Worm (Caenorhabditis elegans) whole organism, L1 larva: ENCODE measurements around the gene ssu-1.

Experiments
- C04F5.9 ChIP-seq: sonication (generic microtip); optimal IDR thresholded peaks from 2 replicates; lab custom pipeline; 2016; ENCODE audit warnings: missing genetic modification characterization, missing compliant biosample characterization
- aha-1 ChIP-seq: fragments of 150-350 bp; optimal IDR thresholded peaks from 2 replicates; lab custom pipeline; 2014; ENCODE audit warnings: missing biosample characterization, missing genetic modification characterization
- ceh-88 ChIP-seq: fragments of 200-800 bp; sonication (Bioruptor generic); IDR thresholded peaks from 2 replicates; pipeline ENCODE4 v1.3.6; 2022; ENCODE audit warnings: missing genetic modification characterization, missing compliant biosample characterization
- ceh-90 ChIP-seq: sonication (generic microtip); optimal IDR thresholded peaks from 2 replicates; lab custom pipeline; 2016; ENCODE audit warnings: missing genetic modification characterization, missing compliant biosample characterization
- dpl-1 ChIP-seq, 3 experiments: fragments of 150-350 bp in 2 of 3; sonication (generic microtip) in 1 of 3; optimal IDR thresholded peaks; 2 replicates each; lab custom pipeline; 2014 to 2017; ENCODE audit warnings: missing biosample characterization in 3 of 3, missing genetic modification characterization in 3 of 3, missing genetic modification reagents in 3 of 3
- dsc-1 ChIP-seq: sonication (generic microtip); optimal IDR thresholded peaks from 2 replicates; lab custom pipeline; 2016; ENCODE audit warnings: mild to moderate bottlenecking, missing genetic modification characterization, missing compliant biosample characterization
- efl-1 ChIP-seq, 4 experiments: fragments of 150-350 bp; optimal IDR thresholded peaks in 3 of 4; peaks in 1 of 4; 1 replicate in 1 of 4; 2 replicates in 3 of 4; lab custom pipeline; 2014; ENCODE audit warnings: missing biosample characterization in 2 of 4, missing genetic modification characterization in 2 of 4, missing genetic modification reagents in 2 of 4
- ets-5 ChIP-seq: fragments of 200-800 bp; sonication (Bioruptor generic); IDR thresholded peaks from 2 replicates; pipeline ENCODE4 v1.3.6; 2022; ENCODE audit warnings: missing genetic modification characterization, missing compliant biosample characterization
- fkh-10 ChIP-seq: sonication (generic microtip); optimal IDR thresholded peaks from 2 replicates; lab custom pipeline; 2017; ENCODE audit warnings: missing biosample characterization, missing genetic modification reagents, missing genetic modification characterization
- fkh-8 ChIP-seq: sonication (generic microtip); optimal IDR thresholded peaks from 2 replicates; lab custom pipeline; 2016; ENCODE audit warnings: mild to moderate bottlenecking, missing genetic modification characterization, missing compliant biosample characterization
- fos-1 ChIP-seq: fragments of 150-350 bp; optimal IDR thresholded peaks from 2 replicates; lab custom pipeline; 2014; ENCODE audit warnings: missing biosample characterization, missing genetic modification characterization
- hlh-17 ChIP-seq: fragments of 200-800 bp; sonication (Bioruptor generic); optimal IDR thresholded peaks from 2 replicates; lab custom pipeline; 2018; ENCODE audit warnings: missing genetic modification characterization, mild to moderate bottlenecking, missing compliant biosample characterization, moderate library complexity, borderline replicate concordance
- jun-1 ChIP-seq: fragments of 150-350 bp; optimal IDR thresholded peaks from 2 replicates; lab custom pipeline; 2014; ENCODE audit warnings: missing biosample characterization, missing genetic modification reagents, missing genetic modification characterization
- lin-13 ChIP-seq: fragments of 150-350 bp; optimal IDR thresholded peaks from 2 replicates; lab custom pipeline; 2014; ENCODE audit warnings: missing biosample characterization, missing genetic modification reagents, missing genetic modification characterization
- lin-35 ChIP-seq, 2 experiments: fragments of 150-350 bp; optimal IDR thresholded peaks; 2 replicates each; lab custom pipeline; 2014; ENCODE audit warnings: missing biosample characterization in 2 of 2, missing genetic modification characterization in 2 of 2, missing genetic modification reagents in 2 of 2
- lin-39 ChIP-seq: fragments of 150-350 bp; optimal IDR thresholded peaks from 2 replicates; lab custom pipeline; 2014; ENCODE audit warnings: missing biosample characterization, missing genetic modification reagents, missing genetic modification characterization
- lir-3 ChIP-seq: sonication (generic microtip); optimal IDR thresholded peaks from 2 replicates; lab custom pipeline; 2016; ENCODE audit warnings: mild to moderate bottlenecking, missing genetic modification characterization, moderate library complexity, missing compliant biosample characterization; ENCODE audit not compliant: poor library complexity
- mdl-1 ChIP-seq, 2 experiments: fragments of 150-350 bp; optimal IDR thresholded peaks; 2 replicates each; lab custom pipeline; 2014 to 2017; ENCODE audit warnings: missing biosample characterization in 2 of 2, missing genetic modification characterization in 2 of 2, inconsistent platforms in 1 of 2
- mef-2 ChIP-seq: fragments of 150-350 bp; optimal IDR thresholded peaks from 2 replicates; lab custom pipeline; 2014; ENCODE audit warnings: missing biosample characterization, missing genetic modification characterization
- mep-1 ChIP-seq: fragments of 150-350 bp; optimal IDR thresholded peaks from 2 replicates; lab custom pipeline; 2014; ENCODE audit warnings: missing biosample characterization, missing genetic modification characterization
- nhr-12 ChIP-seq: sonication (generic microtip); optimal IDR thresholded peaks from 2 replicates; lab custom pipeline; 2017; ENCODE audit warnings: missing biosample characterization, missing genetic modification characterization
- nhr-19 ChIP-seq: fragments of 200-800 bp; sonication (Bioruptor generic); conservative IDR thresholded peaks from 2 replicates; pipeline ENCODE4 v1.3.6; 2022; ENCODE audit warnings: missing genetic modification characterization, missing compliant biosample characterization
- nhr-20 ChIP-seq: sonication (generic microtip); optimal IDR thresholded peaks from 2 replicates; lab custom pipeline; 2016; ENCODE audit warnings: mild to moderate bottlenecking, missing genetic modification characterization, missing compliant biosample characterization
- nhr-28 ChIP-seq: fragments of 150-350 bp; optimal IDR thresholded peaks from 2 replicates; lab custom pipeline; 2014; ENCODE audit warnings: missing biosample characterization, missing genetic modification characterization
- nhr-47 ChIP-seq: sonication (generic microtip); optimal IDR thresholded peaks from 2 replicates; lab custom pipeline; 2016; ENCODE audit warnings: mild to moderate bottlenecking, missing genetic modification characterization, moderate library complexity, missing compliant biosample characterization
- nhr-76 ChIP-seq: sonication (generic microtip); optimal IDR thresholded peaks from 2 replicates; lab custom pipeline; 2017; ENCODE audit warnings: missing biosample characterization, missing genetic modification characterization
- nhr-77 ChIP-seq: fragments of 150-350 bp; optimal IDR thresholded peaks from 2 replicates; lab custom pipeline; 2014; ENCODE audit warnings: missing biosample characterization, missing genetic modification characterization
- nhr-85 ChIP-seq: sonication (generic microtip); peaks from one replicate; lab custom pipeline; 2016; ENCODE audit warnings: missing genetic modification characterization, inconsistent platforms, missing compliant biosample characterization
- pag-3 ChIP-seq: sonication (generic microtip); optimal IDR thresholded peaks from 2 replicates; lab custom pipeline; 2017; ENCODE audit warnings: missing genetic modification characterization, mild to moderate bottlenecking, missing compliant biosample characterization, antibody characterized with exemption, borderline replicate concordance; ENCODE audit not compliant: insufficient read depth
- pax-3 ChIP-seq: fragments of 200-800 bp; sonication (Bioruptor generic); optimal IDR thresholded peaks from 2 replicates; lab custom pipeline; 2018; ENCODE audit warnings: mild to moderate bottlenecking, missing genetic modification characterization, moderate library complexity, missing compliant biosample characterization
- skn-1 ChIP-seq: fragments of 150-350 bp; optimal IDR thresholded peaks from 2 replicates; lab custom pipeline; 2014; ENCODE audit warnings: missing biosample characterization, missing genetic modification characterization
- snpc-4 ChIP-seq: fragments of 150-350 bp; optimal IDR thresholded peaks from 2 replicates; lab custom pipeline; 2014; ENCODE audit warnings: missing biosample characterization, missing genetic modification characterization
- snu-23 ChIP-seq: sonication (generic microtip); optimal IDR thresholded peaks from 2 replicates; lab custom pipeline; 2016; ENCODE audit warnings: missing genetic modification characterization, missing compliant biosample characterization
- sox-4 ChIP-seq: sonication (generic microtip); optimal IDR thresholded peaks from 2 replicates; lab custom pipeline; 2016; ENCODE audit warnings: missing genetic modification characterization, missing compliant biosample characterization
- sptf-1 ChIP-seq: fragments of 150-350 bp; optimal IDR thresholded peaks from 2 replicates; lab custom pipeline; 2014; ENCODE audit warnings: missing biosample characterization, missing genetic modification characterization
- sup-37 ChIP-seq: fragments of 200-800 bp; sonication (Bioruptor generic); optimal IDR thresholded peaks from 2 replicates; lab custom pipeline; 2018; ENCODE audit warnings: mild to moderate bottlenecking, missing genetic modification characterization, missing compliant biosample characterization
- unc-30 ChIP-seq: sonication (generic microtip); optimal IDR thresholded peaks from 2 replicates; lab custom pipeline; 2017; ENCODE audit warnings: missing biosample characterization, missing genetic modification characterization
- vab-15 ChIP-seq: sonication (generic microtip); optimal IDR thresholded peaks from 2 replicates; lab custom pipeline; 2017; ENCODE audit warnings: missing genotype, mild to moderate bottlenecking, missing genetic modification characterization, missing compliant biosample characterization
- zip-4 ChIP-seq: fragments of 200-800 bp; sonication (Bioruptor generic); optimal IDR thresholded peaks from 2 replicates; lab custom pipeline; 2018; ENCODE audit warnings: mild to moderate bottlenecking, missing genetic modification characterization, moderate library complexity, missing compliant biosample characterization
- ztf-11 ChIP-seq, 2 experiments: sonication (generic microtip); optimal IDR thresholded peaks; 2 replicates each; lab custom pipeline; 2016 to 2017; ENCODE audit warnings: missing genetic modification characterization in 2 of 2, missing biosample characterization in 1 of 2, missing compliant biosample characterization in 1 of 2

Gene ssu-1

DNA sequence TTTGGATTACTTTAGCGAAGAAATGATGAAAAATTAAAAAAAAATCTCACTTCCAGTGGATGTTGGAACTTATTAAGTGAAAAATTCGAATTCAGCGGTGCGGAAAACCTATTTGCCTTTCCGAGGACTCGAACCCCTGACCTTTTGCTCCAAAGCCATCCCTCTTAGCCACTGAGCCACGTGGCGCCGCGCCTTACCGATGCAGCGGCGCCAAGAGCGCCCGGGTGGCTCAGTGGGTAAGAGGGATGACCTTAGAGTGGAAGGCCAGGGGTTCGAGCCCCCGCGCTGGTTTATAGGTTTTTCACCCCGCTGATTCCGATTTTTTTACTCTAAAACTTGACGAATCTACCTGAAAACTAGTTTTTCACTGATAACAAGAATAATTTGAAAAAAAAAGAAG is 5.5 kb downstream of the ssu-1 start:
- TF ChIP-seq nhr-77 (tag; lab: Kevin White, UChicago) (no peak), nhr-76 (no peak), ceh-90 (tag; lab: Kevin White, UChicago) (no peak), nhr-85 (no peak), nhr-12 (tag; lab: Kevin White, UChicago) (no peak), pag-3 (no peak), nhr-20 (tag; lab: Kevin White, UChicago) (no peak), fos-1 (no peak), skn-1 (tag; lab: Kevin White, UChicago) (no peak), aha-1 (tag; lab: Kevin White, UChicago) (no peak), lin-13 (no peak), sup-37 (no peak), snu-23 (no peak), mdl-1 (tag; optimal IDR thresholded peaks at IDR 0.05; lab: Kevin White, UChicago) (no peak), ztf-11 (tag; optimal IDR thresholded peaks at IDR 0.05; lab: Kevin White, UChicago) (no peak), C04F5.9 (tag; lab: Kevin White, UChicago) (no peak), dpl-1 (GFP tag; optimal IDR thresholded peaks at IDR 0.05; lab: Kevin White, UChicago) (no peak)
- TF ChIP-seq, all 84 proteins: peak for 0

DNA sequence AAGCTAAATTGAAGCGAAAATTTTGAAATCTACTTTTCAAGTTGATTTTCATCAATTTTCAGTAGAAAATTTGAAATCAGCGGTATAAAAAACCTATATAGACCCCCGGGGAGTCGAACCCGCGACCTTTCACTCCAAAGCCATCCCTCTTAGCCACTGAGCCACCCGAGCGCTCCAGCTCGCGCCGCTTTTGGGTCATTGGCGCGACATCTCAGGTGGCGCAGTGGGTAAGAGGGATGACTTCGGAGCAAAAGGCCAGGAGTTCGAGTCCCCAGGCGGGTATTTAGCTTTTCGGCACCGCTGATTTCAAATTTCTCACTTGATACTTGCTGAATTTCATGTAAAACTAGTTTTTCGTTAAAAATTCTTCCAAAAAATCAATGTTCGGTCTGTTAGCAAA is 6.4 kb downstream of the ssu-1 start:
- no peak for TF ChIP-seq nhr-76
- TF ChIP-seq ceh-88, result no peak

ce11 chrV:20125137-20125536 is 7.9 kb downstream of the ssu-1 start:
- TF ChIP-seq mep-1 (tag; lab: Kevin White, UChicago) (no peak), hlh-17 (GFP tag; lab: Kevin White, UChicago) (no peak), nhr-77 (tag; lab: Kevin White, UChicago) (no peak), mef-2 (tag; lab: Kevin White, UChicago) (no peak), sptf-1 (tag; lab: Kevin White, UChicago) (no peak), nhr-28 (tag; lab: Kevin White, UChicago) (no peak), C04F5.9 (tag; lab: Kevin White, UChicago) (no peak), lin-39 (no peak)

- TF ChIP-seq efl-1 (optimal IDR thresholded peaks at IDR 0.05; lab: Kevin White, UChicago) (no peak), efl-1 (GFP tag; optimal IDR thresholded peaks at IDR 0.05 in 1 of 2; lab: Kevin White, UChicago) (no peak), fkh-10 (GFP tag; lab: Kevin White, UChicago) (no peak), nhr-47 (no peak), fkh-8 (no peak), sox-4 (tag; lab: Kevin White, UChicago) (no peak), skn-1 (tag; lab: Kevin White, UChicago) (no peak)
Observed at ce11 chrV:20124393-20124792, 8.7 kb downstream of the ssu-1 start.

ce11 chrV:20123616-20124015 is 9.4 kb downstream of the ssu-1 start:
- no peak for TF ChIP-seq aha-1 (tag; lab: Kevin White, UChicago)
- no peak for TF ChIP-seq efl-1 (optimal IDR thresholded peaks at IDR 0.05; lab: Kevin White, UChicago)
- no peak for TF ChIP-seq efl-1 (GFP tag; optimal IDR thresholded peaks at IDR 0.05 in 1 of 2; lab: Kevin White, UChicago)
- TF ChIP-seq nhr-19 (GFP tag; lab: Robert Waterston, UW), result no peak
- TF ChIP-seq jun-1 (tag; lab: Kevin White, UChicago), result no peak
- no peak for TF ChIP-seq unc-30 (tag; lab: Kevin White, UChicago)
- TF ChIP-seq ets-5 (GFP tag; lab: Robert Waterston, UW), result no peak
- no peak for TF ChIP-seq dsc-1 (tag; lab: Kevin White, UChicago)
- no peak for TF ChIP-seq pax-3 (tag; lab: Kevin White, UChicago)
- TF ChIP-seq sup-37, result no peak
- no peak for TF ChIP-seq lir-3 (tag; lab: Kevin White, UChicago)
- no peak for TF ChIP-seq lin-35 (GFP tag; optimal IDR thresholded peaks at IDR 0.05; lab: Kevin White, UChicago)
- no peak for TF ChIP-seq snpc-4 (tag; lab: Kevin White, UChicago)
- no peak for TF ChIP-seq vab-15
- TF ChIP-seq zip-4 (GFP tag; lab: Kevin White, UChicago), result no peak
